Worm (Caenorhabditis elegans): Measurements from ENCODE around the gene dop-3.

dop-3 gene

DNA sequence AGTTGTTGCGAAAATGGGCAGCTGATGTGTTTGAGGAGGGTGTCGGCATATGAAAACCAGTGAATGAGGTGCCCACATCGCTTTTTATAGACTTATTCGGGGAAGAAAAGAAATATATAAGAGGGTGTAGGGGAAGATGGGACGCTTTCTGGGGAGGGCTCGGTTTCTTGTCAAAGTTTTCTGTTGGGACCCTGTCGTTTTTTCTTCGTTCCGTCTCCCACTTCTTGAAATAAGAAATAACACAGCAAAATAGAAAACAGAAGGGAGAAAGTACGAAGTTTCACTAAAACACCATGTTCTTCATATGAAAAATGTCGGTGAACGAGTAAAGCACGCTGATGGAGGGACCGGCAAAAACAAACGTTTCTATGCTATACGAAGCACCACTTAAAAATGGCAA is at the start of gene dop-3:
TSS of gene dop-3 (minus strand) at position 101 of the 400 bp plus-strand sequence.
- no peak for TF ChIP-seq nhr-77 (tag; optimal IDR thresholded peaks at IDR 0.05)
- no peak for TF ChIP-seq mml-1 (tag; optimal IDR thresholded peaks at IDR 0.05)
- no peak for TF ChIP-seq daf-12 (tag; optimal IDR thresholded peaks at IDR 0.05)
- no peak for TF ChIP-seq mdl-1 (tag; optimal IDR thresholded peaks at IDR 0.05)

DNA sequence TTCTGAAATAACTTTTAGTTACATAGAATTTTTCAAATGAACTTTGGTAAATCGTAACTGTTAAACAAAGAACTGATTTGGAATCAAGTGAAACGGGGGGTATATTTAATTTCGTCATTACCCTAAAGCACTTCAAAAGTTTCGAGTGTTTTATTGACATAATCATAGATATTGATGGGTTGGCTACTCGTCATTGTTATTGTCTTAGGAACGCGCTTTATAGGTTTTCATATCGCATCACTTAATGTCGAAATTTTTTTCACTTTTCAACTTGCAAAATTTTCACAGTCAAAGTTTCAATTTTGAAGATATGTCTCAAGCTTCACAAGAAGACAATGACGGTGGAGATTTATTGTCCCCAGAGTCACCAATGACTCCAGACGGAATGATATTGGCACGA is 49.2 kb upstream of the dop-3 start, which contains the start of gene kqt-1:
TSS of gene kqt-1 (plus strand) at position 301 of the 400 bp plus-strand sequence.
- TF ChIP-seq pha-4 (tag; optimal IDR thresholded peaks at IDR 0.05) (peak; percentile 26), eor-1 (tag; optimal IDR thresholded peaks at IDR 0.05) (no peak)

DNA sequence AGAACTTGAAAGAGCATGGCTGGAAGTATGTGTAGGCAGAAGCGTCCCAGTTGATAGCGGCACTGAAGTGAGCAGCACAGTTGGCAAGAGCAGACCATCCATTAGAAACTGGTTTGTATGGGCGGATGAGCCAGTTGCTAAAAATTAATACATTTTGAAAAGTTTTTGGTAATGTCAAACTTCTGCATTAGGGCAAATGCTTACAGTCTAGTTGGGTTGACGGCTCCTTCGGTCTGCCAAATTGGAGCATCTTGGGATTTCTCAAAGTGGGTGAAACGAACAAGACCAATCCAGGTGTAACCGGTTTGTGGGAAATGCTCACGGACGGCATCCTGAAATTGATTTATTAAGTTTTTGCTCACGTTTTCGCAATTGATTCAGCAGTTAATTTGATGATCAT is 48.1 kb upstream of the dop-3 start:
- no peak for TF ChIP-seq nhr-237 (tag; optimal IDR thresholded peaks at IDR 0.05)
- TF ChIP-seq nhr-67 (tag; optimal IDR thresholded peaks at IDR 0.05): no peak
- TF ChIP-seq daf-12 (tag; optimal IDR thresholded peaks at IDR 0.05): no peak
- no peak for TF ChIP-seq nhr-11 (tag; optimal IDR thresholded peaks at IDR 0.05)
- TF ChIP-seq ceh-82 (tag; optimal IDR thresholded peaks at IDR 0.05): no peak
- no peak for TF ChIP-seq R02D3.7 (tag; optimal IDR thresholded peaks at IDR 0.05)
- no peak for TF ChIP-seq jun-1 (tag; optimal IDR thresholded peaks at IDR 0.05)
- TF ChIP-seq unc-39 (tag; optimal IDR thresholded peaks at IDR 0.05): no peak
- no peak for TF ChIP-seq elt-2 (tag; optimal IDR thresholded peaks at IDR 0.05)
- TF ChIP-seq fos-1 (tag; optimal IDR thresholded peaks at IDR 0.05): no peak
- no peak for TF ChIP-seq nhr-25 (tag; optimal IDR thresholded peaks at IDR 0.05)

DNA sequence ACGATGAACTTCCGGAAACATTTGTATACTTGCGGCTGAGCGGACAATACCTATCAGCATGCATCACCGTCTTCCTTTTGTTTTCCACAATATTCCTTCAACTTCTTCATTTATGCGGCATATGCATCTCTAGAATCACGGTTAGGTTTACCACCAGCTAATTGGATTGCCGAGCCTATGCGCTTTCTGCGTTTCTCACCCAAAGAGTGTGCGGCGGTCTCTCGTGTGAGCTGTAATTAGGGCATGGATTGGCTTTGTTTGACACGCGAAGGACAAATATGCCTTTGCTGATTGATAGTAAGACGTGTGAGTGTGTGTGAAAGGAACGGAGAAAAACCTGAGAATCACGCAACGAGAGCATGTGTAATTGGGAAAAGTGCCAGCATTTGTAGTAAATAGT is 44.0 kb upstream of the dop-3 start:
- TF ChIP-seq nhr-77 (tag; optimal IDR thresholded peaks at IDR 0.05): no peak
- TF ChIP-seq lin-39 (tag; optimal IDR thresholded peaks at IDR 0.05): peak; percentile 19

DNA sequence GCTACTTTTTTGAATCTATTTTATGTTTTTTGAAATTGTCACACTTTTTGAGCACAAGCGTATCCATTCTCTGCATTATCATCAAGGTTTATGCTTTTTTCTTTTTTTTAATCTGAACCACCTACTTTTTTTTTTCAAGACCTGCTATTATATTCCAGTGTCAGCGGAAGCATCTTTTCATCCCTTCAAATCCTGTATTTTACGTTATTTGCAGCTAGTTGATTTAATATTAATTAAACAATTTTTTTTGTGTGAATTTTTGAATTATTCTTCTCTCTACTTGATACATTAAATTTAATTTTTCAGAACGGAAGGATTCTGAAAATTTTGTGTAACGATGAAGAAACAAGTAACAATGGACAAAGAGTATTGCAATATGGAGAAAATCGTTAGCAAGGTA is 40.2 kb upstream of the dop-3 start, which contains the start of gene C25B8.8:
TSS of gene C25B8.8 (plus strand) at position 301 of the 400 bp plus-strand sequence.
- TF ChIP-seq nhr-12 (tag; optimal IDR thresholded peaks at IDR 0.05): no peak
- no peak for TF ChIP-seq lin-39 (tag; optimal IDR thresholded peaks at IDR 0.05)
- no peak for TF ChIP-seq nhr-11 (tag; optimal IDR thresholded peaks at IDR 0.05)
- no peak for TF ChIP-seq elt-3 (tag; optimal IDR thresholded peaks at IDR 0.05)
- no peak for TF ChIP-seq ceh-9 (tag; optimal IDR thresholded peaks at IDR 0.05)
- no peak for TF ChIP-seq egl-27 (tag; optimal IDR thresholded peaks at IDR 0.05)
- no peak for TF ChIP-seq R02D3.7 (tag; optimal IDR thresholded peaks at IDR 0.05)

DNA sequence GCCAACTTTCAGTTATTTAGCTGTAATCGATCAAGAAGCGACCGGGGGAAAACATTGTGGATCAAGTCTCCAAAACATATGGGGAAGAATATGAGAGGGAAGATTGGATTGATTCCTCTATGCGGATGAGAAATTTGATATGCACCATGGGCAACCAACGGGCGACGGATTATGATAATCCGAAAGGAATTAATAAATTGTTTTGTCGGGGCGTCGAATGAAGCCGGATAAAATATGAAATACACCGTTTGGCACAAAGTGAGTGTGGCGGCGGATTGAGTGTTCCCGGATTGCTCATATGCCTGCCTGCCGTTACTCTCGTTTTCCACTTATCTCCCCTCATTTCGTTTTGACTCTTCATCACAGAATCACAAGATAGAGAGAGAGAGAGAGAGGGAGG is 39.7 kb upstream of the dop-3 start:
- peak; percentile 3 for TF ChIP-seq ceh-28 (tag; optimal IDR thresholded peaks at IDR 0.05)
- TF ChIP-seq lin-15B (tag; optimal IDR thresholded peaks at IDR 0.05): no peak

DNA sequence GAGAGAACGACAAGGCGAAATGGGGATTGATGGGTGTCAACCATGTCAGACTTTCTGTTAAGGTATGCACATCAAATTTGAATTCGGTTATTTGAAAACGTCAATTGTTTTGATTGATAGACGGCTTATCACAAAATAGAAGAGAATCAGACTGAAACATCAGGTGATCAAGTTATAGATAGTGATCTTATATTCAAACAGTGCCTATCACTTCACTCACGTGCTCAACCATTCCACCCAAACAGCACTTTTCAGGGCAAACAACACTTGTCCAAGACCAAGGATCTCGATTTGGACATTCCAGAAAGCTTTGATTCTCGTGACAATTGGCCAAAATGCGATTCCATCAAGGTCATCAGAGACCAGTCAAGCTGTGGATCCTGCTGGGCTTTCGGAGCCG is 38.1 kb upstream of the dop-3 start:
- TF ChIP-seq ceh-9 (tag; optimal IDR thresholded peaks at IDR 0.05): no peak
- TF ChIP-seq nhr-11 (tag; optimal IDR thresholded peaks at IDR 0.05): no peak
- no peak for TF ChIP-seq eor-1 (tag; optimal IDR thresholded peaks at IDR 0.05)
- peak; percentile 79 for TF ChIP-seq elt-2 (tag; optimal IDR thresholded peaks at IDR 0.05)
- peak; percentile 69 for TF ChIP-seq pqm-1 (tag; optimal IDR thresholded peaks at IDR 0.05)
- TF ChIP-seq pha-4 (tag; optimal IDR thresholded peaks at IDR 0.05): peak; percentile 10

DNA sequence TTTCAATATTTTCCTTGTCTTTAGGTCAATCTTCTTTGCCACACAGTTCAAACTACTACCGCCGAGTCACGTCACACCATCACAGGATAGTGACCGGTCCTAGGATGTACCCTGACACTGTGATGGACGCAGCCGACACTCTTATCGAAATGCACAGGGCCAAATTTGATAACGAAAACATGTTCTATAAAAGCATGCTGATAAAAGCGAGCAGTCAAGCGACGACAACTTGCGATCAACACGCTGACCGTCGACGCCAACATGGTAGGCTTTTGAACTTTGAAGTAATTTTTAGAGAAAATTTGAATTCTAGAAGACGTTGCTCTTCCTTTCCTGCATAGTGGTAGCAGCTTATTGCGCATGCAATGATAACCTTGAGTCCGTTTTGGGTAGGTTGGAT is 37.5 kb upstream of the dop-3 start, which contains the start of gene cpr-6:
TSS of gene cpr-6 (plus strand) at position 217 of the 400 bp plus-strand sequence.
- no peak for TF ChIP-seq nhr-67 (tag; optimal IDR thresholded peaks at IDR 0.05)
- TF ChIP-seq nhr-28 (tag; optimal IDR thresholded peaks at IDR 0.05): no peak
- TF ChIP-seq pqm-1 (tag; optimal IDR thresholded peaks at IDR 0.05): peak; percentile 88
- TF ChIP-seq ztf-11 (tag; optimal IDR thresholded peaks at IDR 0.05): no peak
- peak; percentile 93 for TF ChIP-seq elt-2 (tag; optimal IDR thresholded peaks at IDR 0.05)
- TF ChIP-seq pha-4 (tag; optimal IDR thresholded peaks at IDR 0.05): peak; percentile 21

DNA sequence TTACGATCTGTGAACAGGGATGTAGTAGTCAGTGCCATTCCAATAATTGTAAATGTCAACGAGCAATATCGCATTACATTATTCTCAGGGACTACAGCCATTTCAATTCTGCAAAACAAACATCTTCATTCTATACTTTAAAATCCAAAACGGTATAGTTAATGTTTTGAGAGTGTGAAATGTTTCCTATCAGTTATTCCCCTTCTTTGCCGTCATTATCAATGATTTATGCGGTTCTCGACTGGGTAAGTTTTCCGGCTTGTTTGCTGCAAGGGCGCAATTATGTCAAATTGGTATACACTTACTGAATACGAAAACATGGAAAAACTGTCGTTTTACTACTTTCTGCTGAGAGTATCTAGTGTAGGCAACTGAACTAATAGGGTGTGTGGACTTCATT is 33.6 kb upstream of the dop-3 start, which contains the start of gene F23G4.1:
TSS of gene F23G4.1 (minus strand) at position 101 of the 400 bp plus-strand sequence.
- TF ChIP-seq hmg-11 (tag; optimal IDR thresholded peaks at IDR 0.05) (no peak), nhr-237 (tag; optimal IDR thresholded peaks at IDR 0.05) (no peak), fkh-2 (tag; optimal IDR thresholded peaks at IDR 0.05) (no peak), nhr-67 (tag; optimal IDR thresholded peaks at IDR 0.05) (no peak), ceh-16 (tag; optimal IDR thresholded peaks at IDR 0.05) (no peak), nhr-25 (tag; optimal IDR thresholded peaks at IDR 0.05) (no peak), egl-27 (tag; optimal IDR thresholded peaks at IDR 0.05) (no peak), tbx-2 (tag; optimal IDR thresholded peaks at IDR 0.05) (no peak), nfya-1 (tag; optimal IDR thresholded peaks at IDR 0.05; ENCODE audit: insufficient read depth) (no peak), jun-1 (tag; optimal IDR thresholded peaks at IDR 0.05) (no peak), eor-1 (tag; optimal IDR thresholded peaks at IDR 0.05) (no peak), unc-39 (tag; optimal IDR thresholded peaks at IDR 0.05) (no peak), sea-2 (GFP tag; optimal IDR thresholded peaks at IDR 0.05) (no peak), skn-1 (tag; optimal IDR thresholded peaks at IDR 0.05) (no peak), daf-12 (tag; optimal IDR thresholded peaks at IDR 0.05) (no peak), elt-3 (tag; optimal IDR thresholded peaks at IDR 0.05) (no peak)

Data from whole organism, L3 larva.